Worm (Caenorhabditis elegans): ENCODE data around the gene K12H4.6.

DNA sequence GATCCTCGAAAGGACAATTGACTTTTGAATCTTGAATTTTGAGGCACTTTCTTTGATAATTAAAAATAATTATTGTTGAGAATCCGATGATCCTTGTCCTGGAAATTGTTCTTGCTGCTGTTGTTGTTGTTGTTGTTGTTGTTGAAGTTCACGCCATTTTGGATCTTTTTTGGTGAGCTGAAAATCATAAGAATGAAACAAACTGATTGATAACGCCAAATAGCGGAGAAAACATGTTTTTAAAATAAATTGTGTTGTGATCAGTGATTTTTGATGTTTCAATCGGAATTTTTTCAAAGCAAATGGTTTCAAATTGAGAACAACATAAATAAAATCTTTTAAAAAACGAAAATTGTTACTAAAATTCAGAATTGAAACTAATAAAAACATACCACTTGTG is 25.6 kb downstream of the K12H4.6 start:
- TF ChIP-seq flt-1 (GFP tag; IDR thresholded peaks at IDR 0.05): no peak
- TF ChIP-seq ama-1 (optimal IDR thresholded peaks at IDR 0.05): no peak
- no peak for TF ChIP-seq F13C5.2 (tag; optimal IDR thresholded peaks at IDR 0.05)
- TF ChIP-seq hnd-1 (tag; optimal IDR thresholded peaks at IDR 0.05): no peak
- TF ChIP-seq B0310.2 (tag; optimal IDR thresholded peaks at IDR 0.05): no peak
- TF ChIP-seq hmbx-1 (tag; optimal IDR thresholded peaks at IDR 0.05): no peak
- no peak for TF ChIP-seq scrt-1 (GFP tag; IDR thresholded peaks at IDR 0.05)
- no peak for TF ChIP-seq ets-7 (tag; optimal IDR thresholded peaks at IDR 0.05)
- TF ChIP-seq tbx-37 (GFP tag; conservative IDR thresholded peaks at IDR 0.05): no peak
- no peak for TF ChIP-seq sea-1 (GFP tag; conservative IDR thresholded peaks at IDR 0.05)
- TF ChIP-seq tbx-11 (GFP tag; IDR thresholded peaks at IDR 0.05): no peak
- TF ChIP-seq ceh-36 (tag; optimal IDR thresholded peaks at IDR 0.05): no peak
- no peak for TF ChIP-seq pes-1 (GFP tag; IDR thresholded peaks at IDR 0.05)
- TF ChIP-seq hmg-4 (GFP tag; optimal IDR thresholded peaks at IDR 0.05): no peak
